Fruit fly (Drosophila melanogaster) whole organism, adult: ENCODE data around the gene CG11586.

Experiments used
- CG33017 ChIP-seq: fragments of 200-800 bp; sonication (Bioruptor generic); optimal IDR thresholded peaks from 2 replicates; lab custom pipeline; 2018; ENCODE audit warnings: missing biosample characterization, mild to moderate bottlenecking, missing genetic modification characterization, moderate library complexity
- CG5204 ChIP-seq: fragments of 200-800 bp; sonication (Bioruptor generic); optimal IDR thresholded peaks from 2 replicates; lab custom pipeline; 2016; ENCODE audit warnings: missing biosample characterization, missing genetic modification characterization
- CG7101 ChIP-seq: fragments of 200-800 bp; sonication (Bioruptor generic); optimal IDR thresholded peaks from 2 replicates; lab custom pipeline; 2018; ENCODE audit warnings: missing biosample characterization, mild to moderate bottlenecking, missing genetic modification characterization, moderate library complexity
- pad ChIP-seq: fragments of 200-800 bp; sonication (Bioruptor generic); optimal IDR thresholded peaks from 3 replicates; lab custom pipeline; 2017; ENCODE audit warnings: missing biosample characterization, missing genetic modification characterization, mild to moderate bottlenecking, moderate library complexity, missing genetic modification reagents
- tj ChIP-seq: fragments of 200-800 bp; sonication (Bioruptor generic); optimal IDR thresholded peaks from 3 replicates; lab custom pipeline; 2017; ENCODE audit warnings: missing biosample characterization, mild to moderate bottlenecking, missing genetic modification characterization, moderate library complexity
- toe ChIP-seq: fragments of 200-800 bp; sonication (Bioruptor generic); optimal IDR thresholded peaks from 2 replicates; lab custom pipeline; 2016; ENCODE audit warnings: missing biosample characterization, missing genetic modification characterization

DNA sequence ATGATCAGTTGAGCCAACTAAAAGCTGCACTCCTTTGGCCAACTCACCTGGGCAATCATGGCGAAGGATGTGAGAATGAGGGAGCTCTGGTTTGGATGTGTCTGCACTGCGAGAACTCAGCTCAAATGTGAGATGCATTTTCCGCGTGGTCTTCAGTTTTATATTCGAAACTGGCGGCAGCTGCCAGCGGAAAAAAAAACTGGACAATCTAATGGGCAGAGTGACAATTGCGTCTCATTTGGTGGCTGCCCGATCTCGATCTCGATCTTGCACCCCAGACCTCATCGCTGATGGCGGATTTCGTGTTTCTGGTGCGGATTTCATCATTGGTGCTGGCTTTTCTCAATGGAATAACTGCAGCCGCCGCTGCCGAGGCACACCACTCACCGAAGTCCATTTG, 49.5 kb downstream of the CG11586 start, which contains the start of gene Cpr64Ac:
- TF ChIP-seq toe (GFP tag; lab: Kevin White, UChicago) (no peak), CG33017 (tag; lab: Kevin White, UChicago) (no peak), CG7101 (tag; lab: Kevin White, UChicago) (no peak), CG5204 (GFP tag; lab: Kevin White, UChicago) (no peak), tj (GFP tag; lab: Kevin White, UChicago) (no peak), pad (GFP tag; lab: Kevin White, UChicago) (no peak)
